Worm (Caenorhabditis elegans) whole organism, L3 larva: Measurements from ENCODE around the gene Y54G11A.17.
"Not testable (repeated sequence)": the region's sequence is repeated elsewhere in the genome, so short reads cannot be mapped to it uniquely, and the experiment has no call there.

ENCODE experiments used
- R02D3.7 ChIP-seq: fragments of 150-350 bp; optimal IDR thresholded peaks from 2 replicates; lab custom pipeline; 2014; ENCODE audit warnings: missing biosample characterization, missing genetic modification characterization
- ZK546.5 ChIP-seq: sonication (generic microtip); optimal IDR thresholded peaks from 2 replicates; lab custom pipeline; 2017; ENCODE audit warnings: missing biosample characterization, missing genetic modification characterization
- aly-2 ChIP-seq: fragments of 150-350 bp; optimal IDR thresholded peaks from 2 replicates; lab custom pipeline; 2014; ENCODE audit warnings: missing biosample characterization, missing genetic modification characterization
- ama-1 ChIP-seq: fragments of 150-350 bp; optimal IDR thresholded peaks from 2 replicates; lab custom pipeline; 2018
- ceh-28 ChIP-seq: fragments of 150-350 bp; optimal IDR thresholded peaks from 2 replicates; lab custom pipeline; 2014; ENCODE audit warnings: missing biosample characterization, missing genetic modification reagents, missing genetic modification characterization
- ceh-9 ChIP-seq: sonication (generic microtip); optimal IDR thresholded peaks from 2 replicates; lab custom pipeline; 2018; ENCODE audit warnings: missing biosample characterization, missing genetic modification characterization
- daf-12 ChIP-seq: fragments of 150-350 bp; optimal IDR thresholded peaks from 2 replicates; lab custom pipeline; 2014; ENCODE audit warnings: missing biosample characterization, missing genetic modification reagents, missing genetic modification characterization
- egl-27 ChIP-seq: sonication (generic microtip); optimal IDR thresholded peaks from 4 replicates; lab custom pipeline; 2017; ENCODE audit warnings: missing biosample characterization, missing genetic modification reagents, missing genetic modification characterization
- egl-5 ChIP-seq: fragments of 150-350 bp; optimal IDR thresholded peaks from 2 replicates; lab custom pipeline; 2017; ENCODE audit warnings: missing biosample characterization, missing genetic modification reagents, missing genetic modification characterization, inconsistent platforms
- elt-1 ChIP-seq: fragments of 150-350 bp; optimal IDR thresholded peaks from 2 replicates; lab custom pipeline; 2014; ENCODE audit warnings: missing biosample characterization, missing genetic modification characterization
- elt-3 ChIP-seq, 3 experiments: fragments of 150-350 bp in 1 of 3; sonication (generic microtip) in 2 of 3; optimal IDR thresholded peaks; 2 replicates in 2 of 3; 4 replicates in 1 of 3; lab custom pipeline; 2014 to 2017; ENCODE audit warnings: missing biosample characterization in 3 of 3, missing genetic modification characterization in 3 of 3
- fkh-10 ChIP-seq: sonication (generic microtip); optimal IDR thresholded peaks from 2 replicates; lab custom pipeline; 2017; ENCODE audit warnings: missing biosample characterization, missing genetic modification reagents, missing genetic modification characterization
- fkh-2 ChIP-seq: fragments of 150-350 bp; optimal IDR thresholded peaks from 2 replicates; lab custom pipeline; 2014; ENCODE audit warnings: missing biosample characterization, missing genetic modification reagents, missing genetic modification characterization
- fos-1 ChIP-seq: fragments of 150-350 bp; optimal IDR thresholded peaks from 2 replicates; lab custom pipeline; 2014; ENCODE audit warnings: missing biosample characterization, missing genetic modification characterization
- jun-1 ChIP-seq: fragments of 150-350 bp; optimal IDR thresholded peaks from 2 replicates; lab custom pipeline; 2014; ENCODE audit warnings: missing biosample characterization, missing genetic modification reagents, missing genetic modification characterization
- lin-15B ChIP-seq: fragments of 150-350 bp; optimal IDR thresholded peaks from 2 replicates; lab custom pipeline; 2014; ENCODE audit warnings: missing biosample characterization, missing genetic modification characterization
- lsy-12 ChIP-seq: sonication (generic microtip); optimal IDR thresholded peaks from 2 replicates; lab custom pipeline; 2016; ENCODE audit warnings: mild to moderate bottlenecking, missing genetic modification characterization, missing compliant biosample characterization
- mml-1 ChIP-seq: fragments of 150-350 bp; sonication (generic microtip); optimal IDR thresholded peaks from 3 replicates; lab custom pipeline; 2014; ENCODE audit warnings: missing biosample characterization, missing genetic modification characterization
- nfya-1 ChIP-seq: sonication (generic microtip); optimal IDR thresholded peaks from 2 replicates; lab custom pipeline; 2017; ENCODE audit warnings: missing genetic modification characterization, mild to moderate bottlenecking, missing compliant biosample characterization, antibody characterized with exemption, moderate library complexity; ENCODE audit not compliant: insufficient read depth
- nhr-12 ChIP-seq: fragments of 150-350 bp; optimal IDR thresholded peaks from 2 replicates; lab custom pipeline; 2014; ENCODE audit warnings: missing biosample characterization, missing genetic modification characterization
- nhr-23 ChIP-seq: fragments of 150-350 bp; optimal IDR thresholded peaks from 2 replicates; lab custom pipeline; 2014; ENCODE audit warnings: missing biosample characterization, missing genetic modification reagents, missing genetic modification characterization
- nhr-237 ChIP-seq: fragments of 150-350 bp; optimal IDR thresholded peaks from 2 replicates; lab custom pipeline; 2014; ENCODE audit warnings: missing biosample characterization, missing genetic modification characterization
- nhr-25 ChIP-seq: sonication (generic microtip); optimal IDR thresholded peaks from 2 replicates; lab custom pipeline; 2017; ENCODE audit warnings: missing biosample characterization, missing genetic modification characterization
- nhr-28 ChIP-seq: fragments of 150-350 bp; optimal IDR thresholded peaks from 2 replicates; lab custom pipeline; 2014; ENCODE audit warnings: missing biosample characterization, missing genetic modification characterization
- nhr-43 ChIP-seq: sonication (generic microtip); optimal IDR thresholded peaks from 2 replicates; lab custom pipeline; 2016; ENCODE audit warnings: mild to moderate bottlenecking, missing genetic modification characterization, missing compliant biosample characterization; ENCODE audit not compliant: poor library complexity, severe bottlenecking
- nhr-67 ChIP-seq: fragments of 150-350 bp; optimal IDR thresholded peaks from 2 replicates; lab custom pipeline; 2014; ENCODE audit warnings: missing biosample characterization, missing genetic modification characterization
- nhr-76 ChIP-seq: fragments of 150-350 bp; sonication (generic microtip); optimal IDR thresholded peaks from 5 replicates; lab custom pipeline; 2014; ENCODE audit warnings: missing biosample characterization, missing genetic modification characterization
- pqm-1 ChIP-seq: fragments of 150-350 bp; optimal IDR thresholded peaks from 2 replicates; lab custom pipeline; 2017; ENCODE audit warnings: missing biosample characterization, missing genetic modification characterization, inconsistent platforms
- sea-2 ChIP-seq: fragments of 150-350 bp; sonication (generic microtip); optimal IDR thresholded peaks from 4 replicates; lab custom pipeline; 2014; ENCODE audit warnings: missing biosample characterization, missing genetic modification reagents, missing genetic modification characterization
- unc-39 ChIP-seq: sonication (generic microtip); optimal IDR thresholded peaks from 4 replicates; lab custom pipeline; 2017; ENCODE audit warnings: missing biosample characterization, missing genetic modification characterization
- unc-62 ChIP-seq: fragments of 150-350 bp; sonication (generic microtip); optimal IDR thresholded peaks from 4 replicates; lab custom pipeline; 2014; ENCODE audit warnings: missing biosample characterization, missing genetic modification reagents, missing genetic modification characterization
- zag-1 ChIP-seq: fragments of 150-350 bp; optimal IDR thresholded peaks from 2 replicates; lab custom pipeline; 2014; ENCODE audit warnings: missing biosample characterization, missing genetic modification characterization
- ztf-11 ChIP-seq: fragments of 150-350 bp; optimal IDR thresholded peaks from 2 replicates; lab custom pipeline; 2014; ENCODE audit warnings: missing biosample characterization, missing genetic modification characterization
- ztf-4 ChIP-seq: fragments of 150-350 bp; optimal IDR thresholded peaks from 2 replicates; lab custom pipeline; 2014; ENCODE audit warnings: missing biosample characterization, missing genetic modification characterization

Gene Y54G11A.17

DNA sequence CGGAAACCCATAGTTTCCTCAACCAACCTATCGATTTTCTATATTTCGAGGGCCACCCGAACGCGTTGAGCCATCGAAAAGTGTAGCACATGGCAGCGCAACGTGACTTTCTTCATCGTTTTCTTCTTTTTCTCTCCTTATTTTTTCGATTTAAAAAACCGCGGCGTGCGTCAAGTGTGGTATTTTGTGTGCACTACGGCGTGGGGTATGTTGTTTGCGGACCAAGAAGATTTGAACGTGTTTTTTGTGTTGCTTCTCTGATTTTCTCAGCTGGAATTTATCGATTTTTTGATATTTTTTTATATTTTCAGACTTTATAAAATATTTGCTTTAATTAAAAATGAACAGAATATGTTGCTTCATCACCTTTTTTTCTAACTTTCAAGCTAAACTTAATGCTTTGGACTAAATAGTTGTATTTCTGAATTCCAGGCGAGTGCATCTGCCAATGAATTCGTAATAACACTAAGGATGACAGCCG lies 8.8 kb upstream of the Y54G11A.17 start, which contains the start of the genes agl-1 and pfs-2 (continued):
- TF ChIP-seq egl-27 (tag; lab: Kevin White, UChicago) (no peak), nhr-237 (tag; lab: Kevin White, UChicago) (no peak), nhr-23 (tag; lab: Kevin White, UChicago) (peak; percentile 65), ztf-4 (tag; lab: Kevin White, UChicago) (no peak), fkh-2 (tag; lab: Kevin White, UChicago) (no peak), unc-62 (GFP tag; lab: Kevin White, UChicago) (no peak), nhr-28 (tag; lab: Kevin White, UChicago) (no peak), lin-15B (tag; lab: Kevin White, UChicago) (peak; percentile 83), ama-1 (lab: Kevin White, UChicago) (no peak), pqm-1 (tag; lab: Kevin White, UChicago) (no peak)

DNA sequence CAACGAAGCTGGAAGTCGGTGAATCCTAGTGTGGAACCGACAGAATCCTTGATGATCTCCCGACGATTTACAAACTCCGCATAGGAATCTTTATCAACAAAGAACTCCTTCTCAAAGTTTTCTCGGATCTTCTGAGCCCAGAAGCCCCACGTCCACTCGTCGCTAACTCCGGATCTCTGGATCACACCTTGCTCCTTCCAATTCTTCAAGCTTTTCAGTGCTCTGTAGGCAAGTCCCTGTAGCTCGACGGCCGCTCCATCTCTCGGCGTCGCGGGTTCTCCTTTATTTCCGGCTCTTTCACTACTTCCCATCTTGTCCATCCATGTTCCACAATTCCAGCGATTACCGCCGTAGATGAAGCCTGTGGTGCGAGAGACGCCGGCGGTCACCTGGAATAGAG lies 2.1 kb upstream of the Y54G11A.17 start:
- no peak for TF ChIP-seq daf-12 (tag; lab: Kevin White, UChicago)
- TF ChIP-seq lin-15B (tag; lab: Kevin White, UChicago): no peak
- no peak for TF ChIP-seq elt-1 (tag; lab: Kevin White, UChicago)
- no peak for TF ChIP-seq ceh-28 (tag; lab: Kevin White, UChicago)
- no peak for TF ChIP-seq nfya-1 (tag; lab: Kevin White, UChicago)
- no peak for TF ChIP-seq nhr-76
- TF ChIP-seq unc-62 (GFP tag; lab: Kevin White, UChicago): no peak
- no peak for TF ChIP-seq nhr-23 (tag; lab: Kevin White, UChicago)
- no peak for TF ChIP-seq jun-1
- TF ChIP-seq egl-27 (tag; lab: Kevin White, UChicago): no peak
- TF ChIP-seq elt-3 (tag; optimal IDR thresholded peaks at IDR 0.05; lab: Kevin White, UChicago): no peak
- TF ChIP-seq fkh-10: no peak
- no peak for TF ChIP-seq lsy-12

DNA sequence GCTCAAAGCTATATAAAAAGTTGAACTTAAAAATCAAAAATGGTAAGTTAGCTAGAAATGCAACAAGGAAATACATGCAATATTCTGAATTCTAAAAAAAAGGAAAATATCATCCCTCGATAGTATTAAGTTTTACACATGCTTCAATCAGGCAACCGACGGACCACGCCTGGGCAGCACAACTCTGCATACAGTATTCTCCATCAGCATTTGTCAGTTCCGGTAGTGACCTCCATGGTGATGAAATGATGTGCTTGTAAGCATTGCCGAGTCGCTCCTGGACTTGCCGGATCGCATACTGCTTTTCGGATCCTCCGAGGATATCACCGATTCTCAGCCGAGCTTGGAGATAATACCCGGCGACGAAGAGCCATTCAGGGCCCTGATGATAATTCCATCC lies 1.6 kb upstream of the Y54G11A.17 start:
- TF ChIP-seq ama-1 (lab: Kevin White, UChicago) (peak; percentile 72), nhr-12 (tag; lab: Kevin White, UChicago) (no peak), egl-27 (tag; lab: Kevin White, UChicago) (no peak), ztf-11 (tag; lab: Kevin White, UChicago) (no peak), nhr-23 (tag; lab: Kevin White, UChicago) (no peak), unc-39 (tag; lab: Kevin White, UChicago) (no peak), nhr-67 (tag; lab: Kevin White, UChicago) (no peak), fkh-10 (no peak), aly-2 (tag; lab: Kevin White, UChicago) (no peak), nhr-25 (tag; lab: Kevin White, UChicago) (peak; percentile 40), nfya-1 (tag; lab: Kevin White, UChicago) (no peak), egl-5 (no peak), nhr-43 (tag; lab: Kevin White, UChicago) (no peak), ceh-9 (no peak), pqm-1 (tag; lab: Kevin White, UChicago) (no peak), zag-1 (no peak), mml-1 (tag; lab: Kevin White, UChicago) (no peak)

DNA sequence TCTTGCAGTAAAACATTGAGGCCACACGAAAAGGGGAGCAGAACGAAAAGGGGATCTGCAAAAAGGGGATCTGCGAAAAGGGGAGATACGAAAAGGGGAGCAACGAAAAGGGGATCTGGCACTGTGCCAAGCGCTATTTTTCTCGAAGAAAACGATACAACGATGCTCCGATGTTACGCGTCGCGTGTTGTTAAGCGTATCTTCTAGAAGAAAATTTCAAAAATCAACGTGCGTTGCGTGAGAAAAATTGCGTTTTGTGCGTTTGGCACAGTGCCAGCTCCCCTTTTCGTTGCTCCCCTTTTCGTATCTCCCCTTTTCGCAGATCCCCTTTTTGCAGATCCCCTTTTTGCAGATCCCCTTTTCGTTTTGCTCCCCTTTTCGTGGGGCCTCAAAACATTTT lies 3.0 kb downstream of the Y54G11A.17 start, which contains the start of gene Y54G11A.9:
Gene Y54G11A.9, minus strand, starts transcription at position 196 of the 400 bp plus-strand sequence.
- TF ChIP-seq ZK546.5, fos-1, R02D3.7 (tag; lab: Kevin White, UChicago): not testable (repeated sequence)
- TF ChIP-seq, all 47 proteins: peak for 0; not testable (repeated sequence) for 47

DNA sequence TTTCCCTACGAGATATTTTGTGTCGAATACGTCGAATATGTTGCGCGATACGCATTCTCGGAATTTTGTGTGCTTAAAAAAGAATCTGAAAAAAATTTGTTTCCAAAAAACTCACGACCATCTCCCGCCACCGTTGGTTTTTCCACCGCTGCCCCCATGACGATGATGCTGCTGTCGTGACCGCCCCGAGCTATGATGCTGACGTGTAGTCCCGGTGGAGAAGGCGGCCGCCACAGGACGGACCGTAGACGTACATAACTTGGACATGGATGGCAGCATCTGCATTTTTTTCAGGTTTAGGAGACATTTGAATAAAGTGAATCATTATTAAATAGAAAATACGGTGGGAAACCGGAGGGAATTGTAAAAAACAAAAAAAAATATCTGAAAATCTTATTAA lies 5.0 kb downstream of the Y54G11A.17 start, which contains the start of gene ddl-3:
Gene ddl-3, minus strand, starts transcription at position 289 of the 400 bp plus-strand sequence.
- TF ChIP-seq nhr-43 (tag; lab: Kevin White, UChicago); sea-2; elt-1 (tag; lab: Kevin White, UChicago): not testable (repeated sequence)
- TF ChIP-seq, all 47 proteins: peak for 0; not testable (repeated sequence) for 47
